Worm (Caenorhabditis elegans) whole organism, young adult: ENCODE data around the gene hil-4.

Experiments
- lin-26 ChIP-seq: fragments of 200-800 bp; sonication (Bioruptor generic); IDR thresholded peaks from 2 replicates; pipeline ENCODE4 v1.3.6; 2022; ENCODE audit warnings: missing genetic modification reagents, missing genetic modification characterization, missing compliant biosample characterization
- lin-54 ChIP-seq: fragments of 200-800 bp; sonication (Bioruptor generic); optimal IDR thresholded peaks from 2 replicates; lab custom pipeline; 2018; ENCODE audit warnings: mild to moderate bottlenecking, missing genetic modification characterization, missing compliant biosample characterization
- madf-3 ChIP-seq: fragments of 200-800 bp; sonication (Bioruptor generic); IDR thresholded peaks from 2 replicates; pipeline ENCODE4 v1.3.6; 2022; ENCODE audit warnings: missing genetic modification reagents, missing genetic modification characterization, missing compliant biosample characterization
- nfya-1 ChIP-seq: sonication (generic microtip); optimal IDR thresholded peaks from 2 replicates; lab custom pipeline; 2017; ENCODE audit warnings: antibody characterized with exemption, missing compliant biosample characterization, missing genetic modification characterization, borderline replicate concordance; ENCODE audit not compliant: insufficient read depth

DNA sequence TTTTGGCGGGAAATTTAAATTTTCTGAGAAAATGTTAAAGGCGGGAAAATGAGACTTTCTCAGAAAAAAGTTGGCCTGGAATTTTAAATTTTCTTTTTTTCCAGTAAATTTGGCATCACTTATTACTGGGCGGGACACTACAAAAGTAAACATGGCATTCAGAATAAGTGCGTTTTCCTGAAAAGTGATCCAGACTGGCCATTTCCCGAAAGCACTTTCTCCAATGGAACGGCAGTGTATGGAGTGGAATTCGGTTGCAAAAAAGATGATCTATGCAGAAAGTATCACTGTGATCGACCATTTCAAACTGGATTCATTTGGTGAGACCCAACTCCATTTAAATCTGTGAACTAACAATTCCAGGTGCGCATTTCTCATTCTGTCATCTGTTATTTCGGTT is 33.7 kb downstream of the hil-4 start:
- TF ChIP-seq nfya-1 (tag; lab: Kevin White, UChicago), result no peak
- no peak for TF ChIP-seq lin-54 (GFP tag; lab: Kevin White, UChicago)
- no peak for TF ChIP-seq madf-3
- TF ChIP-seq lin-26 (GFP tag; lab: Robert Waterston, UW), result no peak
